Fruit fly (Drosophila melanogaster): ENCODE measurements around the gene AlaRS.

The AlaRS gene

DNA sequence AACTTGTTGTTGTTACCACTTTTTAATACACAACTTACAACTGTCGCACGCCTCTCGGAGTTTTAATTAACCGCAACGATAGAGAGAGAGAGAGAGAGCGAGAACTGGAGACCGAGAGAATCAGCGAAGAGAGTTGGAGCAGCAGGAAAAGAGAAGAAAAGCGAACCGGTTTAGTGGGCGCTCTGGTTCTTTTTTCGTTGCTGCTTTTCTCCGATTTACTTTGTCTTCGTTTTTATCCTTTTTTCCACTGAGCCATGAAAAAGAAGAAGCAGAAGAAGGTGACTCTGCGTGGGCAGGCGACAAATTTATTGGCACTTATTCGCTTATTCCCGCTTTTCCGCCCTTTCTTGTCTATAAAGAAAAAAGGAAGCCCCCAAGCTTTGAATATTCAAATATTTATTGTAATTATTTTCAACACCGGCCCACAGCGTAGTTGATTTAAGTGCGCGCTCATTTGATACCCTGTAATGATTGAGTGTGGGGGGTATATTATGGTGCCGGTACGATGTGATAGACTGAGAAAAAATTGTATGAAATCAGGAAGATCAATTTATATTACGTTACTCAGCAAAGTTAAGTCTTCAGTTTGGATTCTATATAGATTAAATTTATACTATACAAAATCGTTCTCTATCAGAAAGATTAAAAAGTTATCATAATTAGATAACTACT, 38.8 kb upstream of the AlaRS start (continued):
- TF ChIP-seq spab (GFP tag; optimal IDR thresholded peaks at IDR 0.05) (peak; percentile 40), CG3919 (GFP tag; optimal IDR thresholded peaks at IDR 0.05) (peak; percentile 9), Smox (GFP tag; optimal IDR thresholded peaks at IDR 0.05) (peak; percentile 23), CG8632 (GFP tag; optimal IDR thresholded peaks at IDR 0.05) (peak; percentile 29), CG11762 (GFP tag; optimal IDR thresholded peaks at IDR 0.05; ENCODE audit: insufficient read depth) (no peak), OdsH (GFP tag; optimal IDR thresholded peaks at IDR 0.05) (peak; percentile 44), Met (GFP tag; optimal IDR thresholded peaks at IDR 0.05) (peak; percentile 11), CG31627 (GFP tag; optimal IDR thresholded peaks at IDR 0.05) (peak; percentile 2), CG3032 (tag; optimal IDR thresholded peaks at IDR 0.05) (peak; percentile 27), CG11294 (GFP tag; IDR thresholded peaks at IDR 0.05) (no peak), topi (GFP tag; optimal IDR thresholded peaks at IDR 0.05) (no peak), Hr39 (GFP tag; optimal IDR thresholded peaks at IDR 0.05) (no peak), CG6792 (GFP tag; optimal IDR thresholded peaks at IDR 0.05) (no peak), CG4318 (GFP tag; optimal IDR thresholded peaks at IDR 0.05) (no peak), svp (GFP tag) (peak; percentile 72), fd59A (GFP tag; optimal IDR thresholded peaks at IDR 0.05) (peak; percentile 9), net (GFP tag; optimal IDR thresholded peaks at IDR 0.05) (no peak), CG1621 (tag; optimal IDR thresholded peaks at IDR 0.05) (peak; percentile 46), Hr38 (GFP tag; optimal IDR thresholded peaks at IDR 0.05) (no peak), Sox14 (GFP tag; optimal IDR thresholded peaks at IDR 0.05) (peak; percentile 7), fkh (GFP tag; optimal IDR thresholded peaks at IDR 0.05) (no peak), CG9139 (GFP tag; optimal IDR thresholded peaks at IDR 0.05) (peak; percentile 67), ss (GFP tag; optimal IDR thresholded peaks at IDR 0.05) (peak; percentile 75 to 82), esn (GFP tag; optimal IDR thresholded peaks at IDR 0.05) (no peak), Eip78C (GFP tag) (peak; percentile 67), dac (GFP tag; optimal IDR thresholded peaks at IDR 0.05) (no peak), lz (GFP tag; optimal IDR thresholded peaks at IDR 0.05) (no peak), acj6 (GFP tag; optimal IDR thresholded peaks at IDR 0.05) (peak; percentile 14), Lpt (GFP tag; optimal IDR thresholded peaks at IDR 0.05) (peak; percentile 6), vri (GFP tag; optimal IDR thresholded peaks at IDR 0.05) (no peak), eg (GFP tag; IDR thresholded peaks at IDR 0.05) (peak; percentile 7; the same call in 1 of the 3 replicates), pdm3 (GFP tag; optimal IDR thresholded peaks at IDR 0.05) (peak; percentile 17), salr (GFP tag; optimal IDR thresholded peaks at IDR 0.05) (no peak), Ets96B (tag; optimal IDR thresholded peaks at IDR 0.05) (peak; percentile 37), Gug (GFP tag; IDR thresholded peaks at IDR 0.05) (no peak), Hr4 (GFP tag; optimal IDR thresholded peaks at IDR 0.05) (peak; percentile 35), Eip93F (GFP tag; optimal IDR thresholded peaks at IDR 0.05) (no peak), Sox102F (GFP tag; optimal IDR thresholded peaks at IDR 0.05) (no peak)

DNA sequence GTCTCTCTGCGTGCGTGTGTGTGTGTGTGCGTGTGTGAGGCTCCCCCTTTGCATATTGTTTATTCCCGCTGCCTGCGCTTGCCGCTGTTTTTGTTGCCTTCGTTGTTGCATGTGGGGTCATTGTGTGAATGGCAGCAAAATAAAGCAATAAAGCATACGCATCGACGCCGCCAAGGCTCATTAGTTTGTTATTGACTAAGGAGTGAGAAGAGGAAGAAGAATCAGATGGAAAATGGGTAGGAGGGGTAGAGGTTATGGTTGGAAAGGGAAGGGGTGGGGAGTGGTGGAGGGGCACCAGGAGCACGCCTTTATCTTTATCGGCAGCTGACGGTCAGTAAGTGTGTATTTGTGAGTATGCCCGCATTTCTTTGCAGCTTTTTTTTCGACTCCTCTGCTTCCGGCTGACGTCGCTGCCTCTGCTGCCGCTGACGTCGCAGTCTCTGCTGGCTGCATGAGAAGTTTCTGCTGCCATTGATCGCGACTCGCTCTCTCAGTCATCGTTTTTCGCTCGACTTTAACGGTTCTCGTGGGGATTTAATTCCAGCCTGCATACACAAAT, 37.9 kb upstream of the AlaRS start:
- no peak for TF ChIP-seq Hr38 (GFP tag; optimal IDR thresholded peaks at IDR 0.05)
- peak; percentile 56 for TF ChIP-seq CG6854 (GFP tag; optimal IDR thresholded peaks at IDR 0.05)
- no peak for TF ChIP-seq CG3919 (GFP tag; optimal IDR thresholded peaks at IDR 0.05)
- peak; percentile 50 for TF ChIP-seq dsx (GFP tag; optimal IDR thresholded peaks at IDR 0.05; ENCODE audit: poor library complexity, severe bottlenecking)
- TF ChIP-seq Hr4 (GFP tag; optimal IDR thresholded peaks at IDR 0.05): no peak
- peak; percentile 10 for TF ChIP-seq Eip75B (GFP tag; optimal IDR thresholded peaks at IDR 0.05)
- no peak for TF ChIP-seq CG6276 (GFP tag; optimal IDR thresholded peaks at IDR 0.05)
- peak; percentile 18 for TF ChIP-seq Sox14 (GFP tag; optimal IDR thresholded peaks at IDR 0.05)
- peak; percentile 34 for TF ChIP-seq CG16779 (tag; optimal IDR thresholded peaks at IDR 0.05)
- peak; percentile 28 for TF ChIP-seq Ets96B (tag; optimal IDR thresholded peaks at IDR 0.05)
- peak; percentile 69 for TF ChIP-seq CG6808 (GFP tag; optimal IDR thresholded peaks at IDR 0.05)
- TF ChIP-seq achi (GFP tag; optimal IDR thresholded peaks at IDR 0.05): peak; percentile 10
- TF ChIP-seq vri (GFP tag; optimal IDR thresholded peaks at IDR 0.05): peak; percentile 2
- TF ChIP-seq CG3032 (tag; optimal IDR thresholded peaks at IDR 0.05): peak; percentile 32
- peak; percentile 23 for TF ChIP-seq CG1621 (tag; optimal IDR thresholded peaks at IDR 0.05)
- peak; percentile 75 to 77 for TF ChIP-seq ss (GFP tag; optimal IDR thresholded peaks at IDR 0.05)
- no peak for TF ChIP-seq eg (GFP tag; IDR thresholded peaks at IDR 0.05)
- peak; percentile 43 for TF ChIP-seq CG7368 (GFP tag; optimal IDR thresholded peaks at IDR 0.05)
- no peak for TF ChIP-seq Smox (GFP tag; optimal IDR thresholded peaks at IDR 0.05)
- TF ChIP-seq CG9139 (GFP tag; optimal IDR thresholded peaks at IDR 0.05): peak; percentile 8
- peak; percentile 96 for TF ChIP-seq svp (GFP tag)
- TF ChIP-seq Eip78C (GFP tag): peak; percentile 75
- peak; percentile 42; the same call in 1 of the 3 replicates for TF ChIP-seq CG6163 (GFP tag; IDR thresholded peaks at IDR 0.05)
